Worm (Caenorhabditis elegans) whole organism, young adult: Measurements from ENCODE around the gene oac-30.

ENCODE experiments used
- Y67H2A.10 ChIP-seq: fragments of 200-800 bp; sonication (Bioruptor generic); conservative IDR thresholded peaks from 2 replicates; pipeline ENCODE4 v1.3.6; 2022; ENCODE audit warnings: missing genetic modification reagents, missing genetic modification characterization, missing compliant biosample characterization
- ama-1 ChIP-seq, 3 experiments: fragments of 150-350 bp in 1 of 3; sonication (generic microtip) in 2 of 3; optimal IDR thresholded peaks; 2 replicates each; lab custom pipeline; 2014 to 2018; ENCODE audit warnings: missing biosample characterization in 2 of 3, missing genetic modification characterization in 2 of 3, missing genetic modification reagents in 2 of 3
- cebp-2 ChIP-seq: fragments of 200-800 bp; sonication (Bioruptor generic); IDR thresholded peaks from 2 replicates; pipeline ENCODE4 v1.3.6; 2022; ENCODE audit warnings: missing genetic modification characterization, missing compliant biosample characterization
- ceh-100 ChIP-seq: fragments of 200-800 bp; sonication (Bioruptor generic); IDR thresholded peaks from 2 replicates; pipeline ENCODE4 v1.3.6; 2022; ENCODE audit warnings: missing genetic modification reagents, missing genetic modification characterization, missing compliant biosample characterization
- ceh-40 ChIP-seq: fragments of 200-800 bp; sonication (Bioruptor generic); IDR thresholded peaks from 2 replicates; pipeline ENCODE4 v1.3.6; 2022; ENCODE audit warnings: missing genetic modification characterization, missing compliant biosample characterization
- ets-4 ChIP-seq: fragments of 200-800 bp; sonication (Bioruptor generic); optimal IDR thresholded peaks from 2 replicates; lab custom pipeline; 2018; ENCODE audit warnings: mild to moderate bottlenecking, missing genetic modification characterization, missing compliant biosample characterization
- let-607 ChIP-seq, 2 experiments: fragments of 200-800 bp in 1 of 2; sonication (Bioruptor generic) in 1 of 2; sonication (generic microtip) in 1 of 2; optimal IDR thresholded peaks; 2 replicates each; lab custom pipeline; 2016 to 2018; ENCODE audit warnings: mild to moderate bottlenecking in 2 of 2, missing compliant biosample characterization in 2 of 2, missing genetic modification characterization in 2 of 2, moderate library complexity in 2 of 2, missing genotype in 1 of 2
- madf-10 ChIP-seq: sonication (generic microtip); optimal IDR thresholded peaks from 2 replicates; lab custom pipeline; 2016; ENCODE audit warnings: mild to moderate bottlenecking, missing genetic modification characterization, missing compliant biosample characterization
- nfya-1 ChIP-seq: sonication (generic microtip); optimal IDR thresholded peaks from 2 replicates; lab custom pipeline; 2017; ENCODE audit warnings: antibody characterized with exemption, missing compliant biosample characterization, missing genetic modification characterization, borderline replicate concordance; ENCODE audit not compliant: insufficient read depth
- nhr-90 ChIP-seq: sonication (generic microtip); optimal IDR thresholded peaks from 2 replicates; lab custom pipeline; 2016; ENCODE audit warnings: missing genotype, mild to moderate bottlenecking, missing genetic modification characterization, missing compliant biosample characterization
- pha-4 ChIP-seq: fragments of 150-350 bp; sonication (generic microtip); optimal IDR thresholded peaks from 2 replicates; lab custom pipeline; 2014; ENCODE audit warnings: missing biosample characterization, missing genetic modification reagents, missing genetic modification characterization
- repo-1 ChIP-seq: sonication (generic microtip); optimal IDR thresholded peaks from 2 replicates; lab custom pipeline; 2017; ENCODE audit warnings: mild to moderate bottlenecking, missing genetic modification characterization, missing compliant biosample characterization
- tlf-1 ChIP-seq: fragments of 200-800 bp; sonication (Bioruptor generic); optimal IDR thresholded peaks from 2 replicates; lab custom pipeline; 2018; ENCODE audit warnings: mild to moderate bottlenecking, missing genetic modification characterization, missing compliant biosample characterization

DNA sequence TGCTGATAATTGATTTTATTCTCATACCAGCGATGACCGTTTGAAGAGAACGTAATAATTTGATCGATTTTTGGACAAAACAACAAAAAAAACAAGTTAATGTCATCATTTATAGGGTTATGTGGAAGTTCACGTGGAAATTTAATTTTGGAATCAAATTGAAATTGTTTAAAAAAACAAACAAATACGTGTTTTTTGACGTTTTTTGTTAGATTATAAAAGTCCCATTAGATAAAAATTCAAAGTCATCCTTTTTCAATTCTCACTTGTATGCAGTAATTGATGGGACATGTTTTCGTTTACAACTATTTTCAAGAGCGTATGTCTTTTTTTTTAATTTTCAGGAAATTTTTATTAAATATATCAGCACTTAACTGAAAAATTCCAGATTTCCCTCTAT, 18.8 kb upstream of the oac-30 start, which contains the start of the genes Y57G7A.6 and Y57G7A.3:
- TF ChIP-seq let-607 (tag; optimal IDR thresholded peaks at IDR 0.05; lab: Kevin White, UChicago) = no peak
- TF ChIP-seq cebp-2 (GFP tag; lab: Robert Waterston, UW) = no peak
- TF ChIP-seq repo-1 (tag; lab: Kevin White, UChicago) = no peak
- TF ChIP-seq nfya-1 = no peak
- no peak for TF ChIP-seq tlf-1
- TF ChIP-seq pha-4 (tag; lab: Kevin White, UChicago) = no peak
- no peak for TF ChIP-seq nhr-90 (tag; lab: Kevin White, UChicago)
- no peak for TF ChIP-seq ceh-100
- no peak for TF ChIP-seq ets-4 (GFP tag; lab: Kevin White, UChicago)
- TF ChIP-seq Y67H2A.10 (GFP tag; lab: Robert Waterston, UW) = no peak
- no peak for TF ChIP-seq madf-10 (tag; lab: Kevin White, UChicago)
- TF ChIP-seq ceh-40 (GFP tag; lab: Robert Waterston, UW) = no peak
- no peak for TF ChIP-seq ama-1 (optimal IDR thresholded peaks at IDR 0.05; lab: Kevin White, UChicago)
- no peak for TF ChIP-seq ama-1 (GFP tag; optimal IDR thresholded peaks at IDR 0.05; lab: Kevin White, UChicago)
